Fruit fly (Drosophila melanogaster): Measurements from ENCODE around the gene CG14262.

Gene CG14262

dm6 chr3R:27281022-27281810 lies 16.0 kb upstream of the CG14262 start:
- peak; percentile 97 for TF ChIP-seq caup (GFP tag; optimal IDR thresholded peaks at IDR 0.05; ENCODE audit: severe bottlenecking)
- peak; percentile 91 for TF ChIP-seq cas (GFP tag; IDR thresholded peaks at IDR 0.05)
- peak; percentile 98 for TF ChIP-seq CG12155 (GFP tag; optimal IDR thresholded peaks at IDR 0.05)
- TF ChIP-seq CG11456 (GFP tag; IDR thresholded peaks at IDR 0.05): peak; percentile 96
- TF ChIP-seq trh (GFP tag; optimal IDR thresholded peaks at IDR 0.05): peak; percentile 81
- TF ChIP-seq al (GFP tag; IDR thresholded peaks at IDR 0.05): peak; percentile 94
- peak; percentile 92 for TF ChIP-seq MTF-1 (GFP tag; optimal IDR thresholded peaks at IDR 0.05; ENCODE audit: borderline replicate concordance)
- peak; percentile 39 for TF ChIP-seq stwl (tag; optimal IDR thresholded peaks at IDR 0.05)
- TF ChIP-seq Hr78 (GFP tag; optimal IDR thresholded peaks at IDR 0.05): peak in 1 of 2 experiments; percentile 70
- peak; percentile 94 for TF ChIP-seq vfl (GFP tag; optimal IDR thresholded peaks at IDR 0.05)
- TF ChIP-seq CG13894 (tag; optimal IDR thresholded peaks at IDR 0.05): peak; percentile 90
- peak; percentile 91 for TF ChIP-seq CG17385 (GFP tag; optimal IDR thresholded peaks at IDR 0.05)
- peak; percentile 89 for TF ChIP-seq tio (GFP tag; optimal IDR thresholded peaks at IDR 0.05)
- TF ChIP-seq CG8944 (GFP tag; optimal IDR thresholded peaks at IDR 0.05): peak; percentile 93
- TF ChIP-seq CG31388 (GFP tag; optimal IDR thresholded peaks at IDR 0.05): peak; percentile 80
- TF ChIP-seq CG4707 (GFP tag; optimal IDR thresholded peaks at IDR 0.05): peak; percentile 88
- peak; percentile 80 for TF ChIP-seq tup (GFP tag; optimal IDR thresholded peaks at IDR 0.05)
- peak; percentile 94 for TF ChIP-seq CG17361 (GFP tag; IDR thresholded peaks at IDR 0.05)
- no peak for TF ChIP-seq Hr39 (optimal IDR thresholded peaks at IDR 0.05)
- TF ChIP-seq vnd (GFP tag; IDR thresholded peaks at IDR 0.05; ENCODE audit: partially characterized antibody): peak; percentile 59; the same call in 2 of the 3 replicates
- TF ChIP-seq bsh (GFP tag; optimal IDR thresholded peaks at IDR 0.05): peak; percentile 94 to 98
- TF ChIP-seq corto (GFP tag; optimal IDR thresholded peaks at IDR 0.05): peak; percentile 80
- TF ChIP-seq CG10267 (tag; optimal IDR thresholded peaks at IDR 0.05): peak; percentile 87
- TF ChIP-seq Eip74EF (GFP tag; optimal IDR thresholded peaks at IDR 0.05): peak in 1 of 2 experiments; percentile 88
- peak; percentile 92 for TF ChIP-seq Blimp-1 (GFP tag; optimal IDR thresholded peaks at IDR 0.05)
- peak; percentile 95 for TF ChIP-seq MBD-R2 (GFP tag; IDR thresholded peaks at IDR 0.05)
- peak; percentile 95 for TF ChIP-seq CG7556 (GFP tag; optimal IDR thresholded peaks at IDR 0.05)
- peak; percentile 91 for TF ChIP-seq CG11696 (GFP tag; IDR thresholded peaks at IDR 0.05)
- TF ChIP-seq CG30403 (GFP tag; optimal IDR thresholded peaks at IDR 0.05): peak; percentile 94
- peak; percentile 58; the same call in 2 of the 3 replicates for TF ChIP-seq knrl (GFP tag; IDR thresholded peaks at IDR 0.05; ENCODE audit: partially characterized antibody)
- peak; percentile 94 for TF ChIP-seq tin (GFP tag; optimal IDR thresholded peaks at IDR 0.05)
- TF ChIP-seq Oaz (GFP tag; IDR thresholded peaks at IDR 0.05): peak; percentile 96
- peak; percentile 95 for TF ChIP-seq CG4730 (GFP tag; IDR thresholded peaks at IDR 0.05)
- peak; percentile 93 for TF ChIP-seq C15 (GFP tag; IDR thresholded peaks at IDR 0.05)
- peak; percentile 62; the same call in 2 of the 3 replicates for TF ChIP-seq HLH4C (GFP tag; IDR thresholded peaks at IDR 0.05; ENCODE audit: partially characterized antibody)
- peak; percentile 91 for TF ChIP-seq dimm (GFP tag; IDR thresholded peaks at IDR 0.05)
- peak; percentile 91 for TF ChIP-seq Ssrp (tag; optimal IDR thresholded peaks at IDR 0.05)
- TF ChIP-seq unpg (GFP tag; optimal IDR thresholded peaks at IDR 0.05): peak; percentile 96
- peak; percentile 96 for TF ChIP-seq CrebB (tag; optimal IDR thresholded peaks at IDR 0.05)
- TF ChIP-seq da (GFP tag; optimal IDR thresholded peaks at IDR 0.05): peak; percentile 77
- TF ChIP-seq kah (GFP tag; optimal IDR thresholded peaks at IDR 0.05): peak; percentile 70
- TF ChIP-seq sisA (GFP tag; IDR thresholded peaks at IDR 0.05): peak; percentile 97
- TF ChIP-seq CG17568 (GFP tag; optimal IDR thresholded peaks at IDR 0.05): peak; percentile 90
- TF ChIP-seq gcm2 (GFP tag; optimal IDR thresholded peaks at IDR 0.05): peak; percentile 89
- TF ChIP-seq sob (GFP tag; IDR thresholded peaks at IDR 0.05): peak; percentile 94
- peak; percentile 97 for TF ChIP-seq CG12071 (GFP tag; optimal IDR thresholded peaks at IDR 0.05)
- peak; percentile 85 for TF ChIP-seq CG4404 (GFP tag; IDR thresholded peaks at IDR 0.05)
- TF ChIP-seq NC2α (GFP tag; optimal IDR thresholded peaks at IDR 0.05): peak; percentile 82
